Worm (Caenorhabditis elegans): ENCODE data around the gene smg-8.

ce11 chrII:14432100-14432499 lies 9.1 kb upstream of the smg-8 start:
- TF ChIP-seq flt-1 (GFP tag; IDR thresholded peaks at IDR 0.05), result no peak
- no peak for TF ChIP-seq T22C8.4 (GFP tag; IDR thresholded peaks at IDR 0.05)
- no peak for TF ChIP-seq tab-1 (GFP tag; IDR thresholded peaks at IDR 0.05)
- TF ChIP-seq ztf-29 (GFP tag; IDR thresholded peaks at IDR 0.05), result no peak
- no peak for TF ChIP-seq ref-1 (GFP tag; conservative IDR thresholded peaks at IDR 0.05)
- no peak for TF ChIP-seq ztf-23 (GFP tag; IDR thresholded peaks at IDR 0.05)
- TF ChIP-seq klf-2 (GFP tag; conservative IDR thresholded peaks at IDR 0.05), result no peak

Data from whole organism, midembryonic.